Worm (Caenorhabditis elegans) whole organism, early embryonic: Measurements from ENCODE around the gene K09C8.9.

Source experiments
- B0310.2 ChIP-seq: sonication (generic microtip); optimal IDR thresholded peaks from 2 replicates; lab custom pipeline; 2016; ENCODE audit warnings: mild to moderate bottlenecking, missing genetic modification characterization, missing compliant biosample characterization
- F13C5.2 ChIP-seq: sonication (generic microtip); optimal IDR thresholded peaks from 2 replicates; lab custom pipeline; 2017; ENCODE audit warnings: mild to moderate bottlenecking, missing genetic modification characterization, inconsistent platforms, missing compliant biosample characterization
- aly-1 ChIP-seq: sonication (generic microtip); optimal IDR thresholded peaks from 2 replicates; lab custom pipeline; 2016; ENCODE audit warnings: missing genetic modification characterization, missing compliant biosample characterization
- ama-1 ChIP-seq: fragments of 150-350 bp; optimal IDR thresholded peaks from 2 replicates; lab custom pipeline; 2014
- ceh-13 ChIP-seq: fragments of 200-800 bp; sonication (Bioruptor generic); optimal IDR thresholded peaks from 2 replicates; lab custom pipeline; 2018; ENCODE audit warnings: mild to moderate bottlenecking, missing genetic modification characterization, missing compliant biosample characterization
- ets-7 ChIP-seq: sonication (generic microtip); optimal IDR thresholded peaks from 2 replicates; lab custom pipeline; 2016; ENCODE audit warnings: missing genotype, missing genetic modification characterization, missing compliant biosample characterization
- hmbx-1 ChIP-seq: sonication (generic microtip); optimal IDR thresholded peaks from 2 replicates; lab custom pipeline; 2016; ENCODE audit warnings: mild to moderate bottlenecking, missing genetic modification characterization, missing compliant biosample characterization
- hnd-1 ChIP-seq: sonication (generic microtip); optimal IDR thresholded peaks from 2 replicates; lab custom pipeline; 2016; ENCODE audit warnings: missing genetic modification characterization, missing compliant biosample characterization
- pes-1 ChIP-seq: fragments of 200-800 bp; sonication (Bioruptor generic); IDR thresholded peaks from 2 replicates; pipeline ENCODE4 v1.3.6; 2022; ENCODE audit warnings: missing genetic modification reagents, missing genetic modification characterization, missing compliant biosample characterization
- tbx-11 ChIP-seq: fragments of 200-800 bp; sonication (Bioruptor generic); IDR thresholded peaks from 2 replicates; pipeline ENCODE4 v1.3.6; 2022; ENCODE audit warnings: missing genetic modification characterization, missing compliant biosample characterization
- tbx-37 ChIP-seq: fragments of 200-800 bp; sonication (Bioruptor generic); conservative IDR thresholded peaks from 2 replicates; pipeline ENCODE4 v1.3.6; 2022; ENCODE audit warnings: missing genetic modification reagents, missing genetic modification characterization, missing compliant biosample characterization

- no peak for TF ChIP-seq hmbx-1
- no peak for TF ChIP-seq tbx-11 (GFP tag; lab: Robert Waterston, UW)
- TF ChIP-seq hnd-1 (tag; lab: Kevin White, UChicago): no peak
- no peak for TF ChIP-seq ama-1 (lab: Kevin White, UChicago)
- TF ChIP-seq tbx-37: no peak
- TF ChIP-seq aly-1: no peak
- no peak for TF ChIP-seq pes-1 (GFP tag; lab: Robert Waterston, UW)
- TF ChIP-seq ets-7 (tag; lab: Kevin White, UChicago): no peak
- TF ChIP-seq ceh-13 (GFP tag; lab: Kevin White, UChicago): no peak
- no peak for TF ChIP-seq B0310.2 (tag; lab: Kevin White, UChicago)
- no peak for TF ChIP-seq F13C5.2 (tag; lab: Kevin White, UChicago)
These were observed 3.5 kb upstream of the K09C8.9 start for ce11 chrX:10971118-10971517.
